Worm (Caenorhabditis elegans) whole organism, L1 larva: Measurements from ENCODE around the gene K08E4.2.

Experiments
- C16A3.4 ChIP-seq: fragments of 150-350 bp; optimal IDR thresholded peaks from 2 replicates; lab custom pipeline; 2014; ENCODE audit warnings: missing biosample characterization, missing genetic modification characterization
- Y116A8C.19 ChIP-seq: sonication (generic microtip); optimal IDR thresholded peaks from 2 replicates; lab custom pipeline; 2016; ENCODE audit warnings: missing compliant biosample characterization, missing genetic modification characterization, borderline replicate concordance
- blmp-1 ChIP-seq: fragments of 150-350 bp; optimal IDR thresholded peaks from 2 replicates; lab custom pipeline; 2014; ENCODE audit warnings: missing biosample characterization, missing genetic modification characterization
- ceh-63 ChIP-seq: fragments of 200-800 bp; sonication (Bioruptor generic); optimal IDR thresholded peaks from 2 replicates; lab custom pipeline; 2018; ENCODE audit warnings: mild to moderate bottlenecking, missing genetic modification characterization, missing compliant biosample characterization
- ceh-8 ChIP-seq: fragments of 200-800 bp; sonication (Bioruptor generic); optimal IDR thresholded peaks from 2 replicates; lab custom pipeline; 2018; ENCODE audit warnings: mild to moderate bottlenecking, missing genetic modification characterization, moderate library complexity, missing compliant biosample characterization
- ceh-88 ChIP-seq: fragments of 200-800 bp; sonication (Bioruptor generic); IDR thresholded peaks from 2 replicates; pipeline ENCODE4 v1.3.6; 2022; ENCODE audit warnings: missing genetic modification characterization, missing compliant biosample characterization
- ceh-90 ChIP-seq: sonication (generic microtip); optimal IDR thresholded peaks from 2 replicates; lab custom pipeline; 2016; ENCODE audit warnings: missing genetic modification characterization, missing compliant biosample characterization
- dpl-1 ChIP-seq, 3 experiments: fragments of 150-350 bp in 2 of 3; sonication (generic microtip) in 1 of 3; optimal IDR thresholded peaks; 2 replicates each; lab custom pipeline; 2014 to 2017; ENCODE audit warnings: missing biosample characterization in 3 of 3, missing genetic modification characterization in 3 of 3, missing genetic modification reagents in 3 of 3
- efl-1 ChIP-seq, 4 experiments: fragments of 150-350 bp; optimal IDR thresholded peaks in 3 of 4; peaks in 1 of 4; 1 replicate in 1 of 4; 2 replicates in 3 of 4; lab custom pipeline; 2014; ENCODE audit warnings: missing biosample characterization in 2 of 4, missing genetic modification characterization in 2 of 4, missing genetic modification reagents in 2 of 4
- efl-3 ChIP-seq: fragments of 200-800 bp; sonication (Bioruptor generic); optimal IDR thresholded peaks from 2 replicates; lab custom pipeline; 2018; ENCODE audit warnings: mild to moderate bottlenecking, missing genetic modification characterization, missing compliant biosample characterization
- elt-3 ChIP-seq, 6 experiments: fragments of 150-350 bp in 1 of 6; sonication (generic microtip); optimal IDR thresholded peaks; 2 replicates each; lab custom pipeline; 2017 to 2018; ENCODE audit warnings: missing biosample characterization in 6 of 6, missing genetic modification characterization in 6 of 6, inconsistent platforms in 1 of 6
- grh-1 ChIP-seq: fragments of 200-800 bp; sonication (Bioruptor generic); IDR thresholded peaks from 2 replicates; pipeline ENCODE4 v1.3.6; 2022; ENCODE audit warnings: missing genetic modification reagents, missing genetic modification characterization, missing compliant biosample characterization
- irx-1 ChIP-seq: sonication (generic microtip); optimal IDR thresholded peaks from 2 replicates; lab custom pipeline; 2016; ENCODE audit warnings: missing genetic modification characterization, missing compliant biosample characterization
- lin-13 ChIP-seq: fragments of 150-350 bp; optimal IDR thresholded peaks from 2 replicates; lab custom pipeline; 2014; ENCODE audit warnings: missing biosample characterization, missing genetic modification reagents, missing genetic modification characterization
- lin-14 ChIP-seq: fragments of 200-800 bp; sonication (Bioruptor generic); optimal IDR thresholded peaks from 2 replicates; lab custom pipeline; 2018; ENCODE audit warnings: mild to moderate bottlenecking, missing genetic modification characterization, moderate library complexity, missing compliant biosample characterization
- lin-15B ChIP-seq: fragments of 150-350 bp; sonication (generic microtip); optimal IDR thresholded peaks from 3 replicates; lab custom pipeline; 2014; ENCODE audit warnings: missing biosample characterization, missing genetic modification characterization
- lin-39 ChIP-seq: fragments of 150-350 bp; optimal IDR thresholded peaks from 2 replicates; lab custom pipeline; 2014; ENCODE audit warnings: missing biosample characterization, missing genetic modification reagents, missing genetic modification characterization
- lir-3 ChIP-seq: sonication (generic microtip); optimal IDR thresholded peaks from 2 replicates; lab custom pipeline; 2016; ENCODE audit warnings: mild to moderate bottlenecking, missing genetic modification characterization, moderate library complexity, missing compliant biosample characterization; ENCODE audit not compliant: poor library complexity
- lsy-2 ChIP-seq, 2 experiments: fragments of 150-350 bp; optimal IDR thresholded peaks; 2 replicates each; lab custom pipeline; 2014; ENCODE audit warnings: missing biosample characterization in 2 of 2, missing genetic modification characterization in 2 of 2
- mab-9 ChIP-seq: fragments of 200-800 bp; sonication (Bioruptor generic); IDR thresholded peaks from 2 replicates; pipeline ENCODE4 v1.3.6; 2022; ENCODE audit warnings: missing genetic modification reagents, missing genetic modification characterization, missing compliant biosample characterization
- nhr-12 ChIP-seq: sonication (generic microtip); optimal IDR thresholded peaks from 2 replicates; lab custom pipeline; 2017; ENCODE audit warnings: missing biosample characterization, missing genetic modification characterization
- nhr-19 ChIP-seq: fragments of 200-800 bp; sonication (Bioruptor generic); conservative IDR thresholded peaks from 2 replicates; pipeline ENCODE4 v1.3.6; 2022; ENCODE audit warnings: missing genetic modification characterization, missing compliant biosample characterization
- nhr-20 ChIP-seq: sonication (generic microtip); optimal IDR thresholded peaks from 2 replicates; lab custom pipeline; 2016; ENCODE audit warnings: mild to moderate bottlenecking, missing genetic modification characterization, missing compliant biosample characterization
- nhr-71 ChIP-seq: sonication (generic microtip); optimal IDR thresholded peaks from 2 replicates; lab custom pipeline; 2016; ENCODE audit warnings: mild to moderate bottlenecking, missing genetic modification characterization, moderate library complexity, missing compliant biosample characterization
- nhr-84 ChIP-seq: sonication (generic microtip); optimal IDR thresholded peaks from 2 replicates; lab custom pipeline; 2017; ENCODE audit warnings: missing biosample characterization, missing genetic modification characterization
- nhr-85 ChIP-seq: sonication (generic microtip); peaks from one replicate; lab custom pipeline; 2016; ENCODE audit warnings: missing genetic modification characterization, inconsistent platforms, missing compliant biosample characterization
- pax-3 ChIP-seq: fragments of 200-800 bp; sonication (Bioruptor generic); optimal IDR thresholded peaks from 2 replicates; lab custom pipeline; 2018; ENCODE audit warnings: mild to moderate bottlenecking, missing genetic modification characterization, moderate library complexity, missing compliant biosample characterization
- sox-4 ChIP-seq: sonication (generic microtip); optimal IDR thresholded peaks from 2 replicates; lab custom pipeline; 2016; ENCODE audit warnings: missing genetic modification characterization, missing compliant biosample characterization
- sptf-1 ChIP-seq: fragments of 150-350 bp; optimal IDR thresholded peaks from 2 replicates; lab custom pipeline; 2014; ENCODE audit warnings: missing biosample characterization, missing genetic modification characterization
- sup-37 ChIP-seq: fragments of 200-800 bp; sonication (Bioruptor generic); optimal IDR thresholded peaks from 2 replicates; lab custom pipeline; 2018; ENCODE audit warnings: mild to moderate bottlenecking, missing genetic modification characterization, missing compliant biosample characterization
- tbx-2 ChIP-seq: sonication (generic microtip); optimal IDR thresholded peaks from 2 replicates; lab custom pipeline; 2016; ENCODE audit warnings: missing genetic modification characterization, missing compliant biosample characterization
- unc-86 ChIP-seq: sonication (generic microtip); optimal IDR thresholded peaks from 2 replicates; lab custom pipeline; 2016; ENCODE audit warnings: missing genetic modification characterization, missing compliant biosample characterization
- ztf-11 ChIP-seq, 2 experiments: sonication (generic microtip); optimal IDR thresholded peaks; 2 replicates each; lab custom pipeline; 2016 to 2017; ENCODE audit warnings: missing genetic modification characterization in 2 of 2, missing biosample characterization in 1 of 2, missing compliant biosample characterization in 1 of 2

The K08E4.2 gene

ce11 chrIV:12056603-12057002 is at the start of gene K08E4.2:
TSS of gene K08E4.2 (minus strand) at chrIV:12056656.
- TF ChIP-seq mab-9 (GFP tag; lab: Robert Waterston, UW) = no peak
- TF ChIP-seq blmp-1 (tag; lab: Kevin White, UChicago) = no peak
- no peak for TF ChIP-seq elt-3 (tag; optimal IDR thresholded peaks at IDR 0.05; lab: Kevin White, UChicago)
- no peak for TF ChIP-seq nhr-12 (tag; lab: Kevin White, UChicago)

ce11 chrIV:12105558-12105957 is 49.1 kb upstream of the K08E4.2 start, which contains the start of gene M18.3:
TSS of gene M18.3 (plus strand) at chrIV:12105858.
- no peak for TF ChIP-seq nhr-85 (tag; lab: Kevin White, UChicago)
- no peak for TF ChIP-seq lin-39 (tag; lab: Kevin White, UChicago)
- TF ChIP-seq elt-3 (tag; optimal IDR thresholded peaks at IDR 0.05; lab: Kevin White, UChicago) = no peak
- no peak for TF ChIP-seq nhr-71
- TF ChIP-seq ceh-88 (GFP tag; lab: Robert Waterston, UW) = no peak
- TF ChIP-seq ceh-63 = no peak
- TF ChIP-seq ceh-8 (GFP tag; lab: Kevin White, UChicago) = no peak
- no peak for TF ChIP-seq lir-3 (tag; lab: Kevin White, UChicago)
- TF ChIP-seq grh-1 = no peak
- no peak for TF ChIP-seq nhr-19 (GFP tag; lab: Robert Waterston, UW)
- TF ChIP-seq Y116A8C.19 = no peak
- TF ChIP-seq unc-86 = no peak

ce11 chrIV:12096479-12096878 is 40.0 kb upstream of the K08E4.2 start, which contains the start of gene mon-2:
TSS of gene mon-2 (plus strand) at chrIV:12096779.
- TF ChIP-seq C16A3.4 = no peak
- TF ChIP-seq nhr-84 (tag; lab: Kevin White, UChicago) = no peak

ce11 chrIV:12093819-12094218 is 37.4 kb upstream of the K08E4.2 start, which contains the start of gene F11A10.5:
TSS of gene F11A10.5 (plus strand) at chrIV:12094119.
- no peak for TF ChIP-seq lin-14 (GFP tag; lab: Kevin White, UChicago)
- peak in 1 of 3 experiments; percentile 14 for TF ChIP-seq dpl-1 (GFP tag; optimal IDR thresholded peaks at IDR 0.05; lab: Kevin White, UChicago)
- peak in 1 of 2 experiments; percentile 2 for TF ChIP-seq efl-1 (optimal IDR thresholded peaks at IDR 0.05; lab: Kevin White, UChicago)
- no peak for TF ChIP-seq efl-1 (GFP tag; optimal IDR thresholded peaks at IDR 0.05 in 1 of 2; lab: Kevin White, UChicago)

- TF ChIP-seq mab-9 (GFP tag; lab: Robert Waterston, UW) = no peak
- TF ChIP-seq efl-3 (GFP tag; lab: Kevin White, UChicago) = no peak
- TF ChIP-seq Y116A8C.19 = no peak
- no peak for TF ChIP-seq ztf-11 (tag; optimal IDR thresholded peaks at IDR 0.05; lab: Kevin White, UChicago)
- TF ChIP-seq pax-3 (tag; lab: Kevin White, UChicago) = no peak
- TF ChIP-seq sup-37 = no peak
- no peak for TF ChIP-seq lin-13 (GFP tag; lab: Kevin White, UChicago)
- TF ChIP-seq irx-1 = no peak
- peak; percentile 21 to 77 for TF ChIP-seq lsy-2 (tag; optimal IDR thresholded peaks at IDR 0.05; lab: Kevin White, UChicago)
- TF ChIP-seq nhr-20 (tag; lab: Kevin White, UChicago) = no peak
- no peak for TF ChIP-seq tbx-2 (tag; lab: Kevin White, UChicago)
- peak in 1 of 2 experiments; percentile 6 for TF ChIP-seq efl-1 (optimal IDR thresholded peaks at IDR 0.05; lab: Kevin White, UChicago)
- no peak for TF ChIP-seq efl-1 (GFP tag; optimal IDR thresholded peaks at IDR 0.05 in 1 of 2; lab: Kevin White, UChicago)
- no peak for TF ChIP-seq lin-15B (tag; lab: Kevin White, UChicago)
Observed at ce11 chrIV:12093384-12093783, 36.9 kb upstream of the K08E4.2 start, which contains the start of gene cpsf-4. TSS of gene cpsf-4 (minus strand) at chrIV:12093445.

- TF ChIP-seq dpl-1 (GFP tag; optimal IDR thresholded peaks at IDR 0.05; lab: Kevin White, UChicago) (no peak), sptf-1 (tag; lab: Kevin White, UChicago) (no peak), efl-3 (GFP tag; lab: Kevin White, UChicago) (no peak), mab-9 (GFP tag; lab: Robert Waterston, UW) (no peak), irx-1 (no peak), sox-4 (tag; lab: Kevin White, UChicago) (no peak), ceh-90 (tag; lab: Kevin White, UChicago) (no peak), grh-1 (no peak), efl-1 (optimal IDR thresholded peaks at IDR 0.05; lab: Kevin White, UChicago) (no peak), efl-1 (GFP tag; optimal IDR thresholded peaks at IDR 0.05 in 1 of 2; lab: Kevin White, UChicago) (no peak), lin-39 (tag; lab: Kevin White, UChicago) (no peak)
- TF ChIP-seq, all 84 proteins: peak for 0
Observed at ce11 chrIV:12092113-12092512, 35.7 kb upstream of the K08E4.2 start, which contains the start of gene mig-32. TSS of gene mig-32 (minus strand) at chrIV:12092213.
